Fruit fly (Drosophila melanogaster) whole organism, embryonic: ENCODE results near the gene Pdxk.

ENCODE experiments used
- CG10565 ChIP-seq: fragments of 200-800 bp; sonication (Bioruptor generic); optimal IDR thresholded peaks from 3 replicates; lab custom pipeline; 2016; ENCODE audit warnings: missing biosample characterization, mild to moderate bottlenecking, missing genetic modification characterization
- CG11695 ChIP-seq: fragments of 200-800 bp; sonication (Bioruptor generic); IDR thresholded peaks from 3 replicates; pipeline ENCODE4 v1.3.6; 2022; ENCODE audit warnings: missing biosample characterization, missing genetic modification characterization
- CG11696 ChIP-seq: fragments of 200-800 bp; sonication (Bioruptor generic); IDR thresholded peaks from 2 replicates; pipeline ENCODE4 v1.3.6; 2022; ENCODE audit warnings: missing biosample characterization, missing genetic modification characterization
- CG12299 ChIP-seq: fragments of 200-800 bp; sonication (Bioruptor generic); optimal IDR thresholded peaks from 2 replicates; lab custom pipeline; 2018; ENCODE audit warnings: missing biosample characterization, mild to moderate bottlenecking, missing genetic modification characterization
- CG14441 ChIP-seq: fragments of 200-800 bp; sonication (Bioruptor generic); IDR thresholded peaks from 2 replicates; pipeline ENCODE4 v1.3.6; 2022; ENCODE audit warnings: missing biosample characterization, missing genetic modification characterization
- CG14667 ChIP-seq: fragments of 200-800 bp; sonication (Bioruptor generic); IDR thresholded peaks from 2 replicates; pipeline ENCODE4 v1.3.6; 2022; ENCODE audit warnings: missing biosample characterization, missing genetic modification characterization
- CG15479 ChIP-seq: fragments of 200-800 bp; sonication (Bioruptor generic); optimal IDR thresholded peaks from 3 replicates; lab custom pipeline; 2019; ENCODE audit warnings: missing biosample characterization, mild to moderate bottlenecking, missing genetic modification characterization, moderate library complexity
- CG17385 ChIP-seq: fragments of 200-800 bp; sonication (Bioruptor generic); optimal IDR thresholded peaks from 3 replicates; lab custom pipeline; 2018; ENCODE audit warnings: missing biosample characterization, mild to moderate bottlenecking, missing genetic modification characterization
- CG1832 ChIP-seq: fragments of 200-800 bp; sonication (Bioruptor generic); optimal IDR thresholded peaks from 2 replicates; lab custom pipeline; 2017; ENCODE audit warnings: missing biosample characterization, mild to moderate bottlenecking, missing genetic modification characterization, inconsistent platforms
- CG18619 ChIP-seq: fragments of 200-800 bp; sonication (Bioruptor generic); optimal IDR thresholded peaks from 3 replicates; lab custom pipeline; 2017; ENCODE audit warnings: missing biosample characterization, mild to moderate bottlenecking, missing genetic modification characterization
- CG32767 ChIP-seq: fragments of 200-800 bp; sonication (Bioruptor generic); IDR thresholded peaks from 2 replicates; pipeline ENCODE4 v1.3.6; 2022; ENCODE audit warnings: missing biosample characterization, missing genetic modification characterization
- CG34224 ChIP-seq: fragments of 200-800 bp; sonication (Bioruptor generic); IDR thresholded peaks from 3 replicates; pipeline ENCODE4 v1.3.6; 2022; ENCODE audit warnings: missing biosample characterization, missing genetic modification characterization; ENCODE audit not compliant: partially characterized antibody
- CG34376 ChIP-seq: fragments of 200-800 bp; sonication (Bioruptor generic); optimal IDR thresholded peaks from 2 replicates; lab custom pipeline; 2018; ENCODE audit warnings: missing biosample characterization, mild to moderate bottlenecking, missing genetic modification characterization
- CG4707 ChIP-seq: fragments of 200-800 bp; sonication (Bioruptor generic); optimal IDR thresholded peaks from 2 replicates; lab custom pipeline; 2018; ENCODE audit warnings: missing biosample characterization, mild to moderate bottlenecking, missing genetic modification characterization, moderate library complexity
- Dll ChIP-seq: fragments of 200-800 bp; sonication (Bioruptor generic); IDR thresholded peaks from 4 replicates; pipeline ENCODE4 v1.3.6; 2022; ENCODE audit warnings: missing biosample characterization, missing genetic modification characterization; ENCODE audit not compliant: partially characterized antibody
- E2f1 ChIP-seq: fragments of 200-800 bp; sonication (Bioruptor generic); IDR thresholded peaks from 2 replicates; pipeline ENCODE4 v1.3.6; 2022; ENCODE audit warnings: missing biosample characterization, missing genetic modification characterization
- Eip74EF ChIP-seq, 2 experiments: fragments of 200-800 bp in 1 of 2; fragments of >200 bp in 1 of 2; sonication (Bioruptor generic) in 1 of 2; optimal IDR thresholded peaks; 2 replicates each; lab custom pipeline; 2017 to 2019; ENCODE audit warnings: missing biosample characterization in 2 of 2, missing genetic modification characterization in 2 of 2, mild to moderate bottlenecking in 1 of 2, moderate library complexity in 1 of 2
- Gsc ChIP-seq: fragments of 200-800 bp; sonication (Bioruptor generic); IDR thresholded peaks from 2 replicates; pipeline ENCODE4 v1.3.6; 2022; ENCODE audit warnings: missing biosample characterization, missing genetic modification characterization
- Hmr ChIP-seq: fragments of 200-800 bp; sonication (Bioruptor generic); optimal IDR thresholded peaks from 3 replicates; lab custom pipeline; 2017; ENCODE audit warnings: mild to moderate bottlenecking, missing biosample characterization, missing genetic modification reagents, missing genetic modification characterization
- MBD-R2 ChIP-seq: fragments of 200-800 bp; sonication (Bioruptor generic); IDR thresholded peaks from 2 replicates; pipeline ENCODE4 v1.3.6; 2022; ENCODE audit warnings: missing biosample characterization, missing genetic modification characterization
- Med ChIP-seq: fragments of 200-800 bp; sonication (Bioruptor generic); peaks from one replicate; lab custom pipeline; 2016; ENCODE audit warnings: missing biosample characterization, missing genetic modification characterization, mild to moderate bottlenecking, inconsistent platforms, moderate library complexity
- NfI ChIP-seq: fragments of 200-800 bp; sonication (Bioruptor generic); optimal IDR thresholded peaks from 3 replicates; lab custom pipeline; 2018; ENCODE audit warnings: missing biosample characterization, mild to moderate bottlenecking, missing genetic modification characterization, moderate library complexity
- Sox100B ChIP-seq: fragments of 200-800 bp; sonication (Bioruptor generic); optimal IDR thresholded peaks from 3 replicates; lab custom pipeline; 2018; ENCODE audit warnings: missing biosample characterization, mild to moderate bottlenecking, missing genetic modification characterization
- Taf1 ChIP-seq: fragments of 200-800 bp; sonication (Bioruptor generic); IDR thresholded peaks from 2 replicates; pipeline ENCODE4 v1.3.6; 2022; ENCODE audit warnings: missing biosample characterization, missing genetic modification characterization
- bsh ChIP-seq, 2 experiments: fragments of 200-800 bp; sonication (Bioruptor generic); optimal IDR thresholded peaks; 2 replicates each; lab custom pipeline; 2017 to 2018; ENCODE audit warnings: mild to moderate bottlenecking in 2 of 2, missing biosample characterization in 2 of 2, missing genetic modification characterization in 2 of 2, moderate library complexity in 1 of 2
- chinmo ChIP-seq: fragments of 200-800 bp; sonication (Bioruptor generic); IDR thresholded peaks from 4 replicates; pipeline ENCODE4 v1.3.6; 2022; ENCODE audit warnings: missing biosample characterization, missing genetic modification characterization; ENCODE audit not compliant: partially characterized antibody
- crp ChIP-seq, 2 experiments: fragments of 200-800 bp; sonication (Bioruptor generic); optimal IDR thresholded peaks; 2 replicates in 1 of 2; 3 replicates in 1 of 2; lab custom pipeline; 2017; ENCODE audit warnings: missing biosample characterization in 2 of 2, missing genetic modification characterization in 2 of 2, mild to moderate bottlenecking in 1 of 2, moderate library complexity in 1 of 2
- cwo ChIP-seq: fragments of 200-800 bp; sonication (Bioruptor generic); optimal IDR thresholded peaks from 3 replicates; lab custom pipeline; 2017; ENCODE audit warnings: missing biosample characterization, missing genetic modification characterization, mild to moderate bottlenecking, moderate library complexity, missing genetic modification reagents
- eve ChIP-seq, 2 experiments: fragments of >200 bp; optimal IDR thresholded peaks; 2 replicates each; lab custom pipeline; 2017; ENCODE audit warnings: missing biosample characterization in 2 of 2, missing genetic modification characterization in 2 of 2
- gem ChIP-seq: fragments of 200-800 bp; sonication (Bioruptor generic); optimal IDR thresholded peaks from 2 replicates; lab custom pipeline; 2019; ENCODE audit warnings: missing biosample characterization, mild to moderate bottlenecking, missing genetic modification characterization, moderate library complexity
- grn ChIP-seq: fragments of 200-800 bp; sonication (Bioruptor generic); optimal IDR thresholded peaks from 3 replicates; lab custom pipeline; 2017; ENCODE audit warnings: missing biosample characterization, missing genetic modification characterization
- ham ChIP-seq: fragments of 200-800 bp; sonication (Bioruptor generic); IDR thresholded peaks from 2 replicates; pipeline ENCODE4 v1.3.6; 2022; ENCODE audit warnings: missing biosample characterization, missing genetic modification characterization
- jing ChIP-seq: fragments of 200-800 bp; sonication (Bioruptor generic); optimal IDR thresholded peaks from 2 replicates; lab custom pipeline; 2018; ENCODE audit warnings: missing biosample characterization, mild to moderate bottlenecking, missing genetic modification characterization
- kay ChIP-seq: fragments of 200-800 bp; sonication (Bioruptor generic); optimal IDR thresholded peaks from 2 replicates; lab custom pipeline; 2016; ENCODE audit warnings: missing biosample characterization, missing genetic modification characterization
- kni ChIP-seq: fragments of 200-800 bp; sonication (Bioruptor generic); optimal IDR thresholded peaks from 3 replicates; lab custom pipeline; 2017; ENCODE audit warnings: mild to moderate bottlenecking, missing biosample characterization, missing genetic modification reagents, missing genetic modification characterization
- lola ChIP-seq, 3 experiments: fragments of >200 bp in 2 of 3; fragments of 200-800 bp in 1 of 3; sonication (Bioruptor generic) in 1 of 3; optimal IDR thresholded peaks; 2 replicates each; lab custom pipeline; 2017 to 2019; ENCODE audit warnings: missing biosample characterization in 3 of 3, missing genetic modification characterization in 3 of 3, mild to moderate bottlenecking in 1 of 3, moderate library complexity in 1 of 3
- otp ChIP-seq: fragments of 200-800 bp; sonication (Bioruptor generic); IDR thresholded peaks from 3 replicates; pipeline ENCODE4, ENCODE4 v1.3.6; 2022; ENCODE audit warnings: missing biosample characterization, missing genetic modification characterization
- pb ChIP-seq: fragments of 200-800 bp; sonication (Bioruptor generic); optimal IDR thresholded peaks from 3 replicates; lab custom pipeline; 2016; ENCODE audit warnings: missing biosample characterization, missing genetic modification characterization
- pros ChIP-seq: fragments of 200-800 bp; sonication (Bioruptor generic); optimal IDR thresholded peaks from 3 replicates; lab custom pipeline; 2019; ENCODE audit warnings: missing biosample characterization, mild to moderate bottlenecking, missing genetic modification characterization, moderate library complexity
- psq ChIP-seq: fragments of 200-800 bp; sonication (Bioruptor generic); optimal IDR thresholded peaks from 2 replicates; lab custom pipeline; 2017; ENCODE audit warnings: missing biosample characterization, missing genetic modification characterization
- seq ChIP-seq: fragments of 200-800 bp; sonication (Bioruptor generic); IDR thresholded peaks from 2 replicates; pipeline ENCODE4 v1.3.6; 2022; ENCODE audit warnings: missing biosample characterization, missing genetic modification characterization
- slbo ChIP-seq: fragments of 200-800 bp; sonication (Bioruptor generic); IDR thresholded peaks from 2 replicates; pipeline ENCODE4 v1.3.6; 2022; ENCODE audit warnings: missing biosample characterization, missing genetic modification characterization
- so ChIP-seq: fragments of 200-800 bp; sonication (Bioruptor generic); IDR thresholded peaks from 3 replicates; pipeline ENCODE4 v1.3.6; 2022; ENCODE audit warnings: missing biosample characterization, missing genetic modification characterization
- sug ChIP-seq: fragments of 200-800 bp; optimal IDR thresholded peaks from 2 replicates; lab custom pipeline; 2019; ENCODE audit warnings: missing biosample characterization, mild to moderate bottlenecking, missing genetic modification characterization, moderate library complexity
- tx ChIP-seq: fragments of 200-800 bp; sonication (Bioruptor generic); optimal IDR thresholded peaks from 2 replicates; lab custom pipeline; 2016; ENCODE audit warnings: missing biosample characterization, missing genetic modification characterization
- vvl ChIP-seq: fragments of 200-800 bp; sonication (Bioruptor generic); IDR thresholded peaks from 2 replicates; pipeline ENCODE4 v1.3.6; 2022; ENCODE audit warnings: missing biosample characterization, missing genetic modification characterization

Gene Pdxk

DNA sequence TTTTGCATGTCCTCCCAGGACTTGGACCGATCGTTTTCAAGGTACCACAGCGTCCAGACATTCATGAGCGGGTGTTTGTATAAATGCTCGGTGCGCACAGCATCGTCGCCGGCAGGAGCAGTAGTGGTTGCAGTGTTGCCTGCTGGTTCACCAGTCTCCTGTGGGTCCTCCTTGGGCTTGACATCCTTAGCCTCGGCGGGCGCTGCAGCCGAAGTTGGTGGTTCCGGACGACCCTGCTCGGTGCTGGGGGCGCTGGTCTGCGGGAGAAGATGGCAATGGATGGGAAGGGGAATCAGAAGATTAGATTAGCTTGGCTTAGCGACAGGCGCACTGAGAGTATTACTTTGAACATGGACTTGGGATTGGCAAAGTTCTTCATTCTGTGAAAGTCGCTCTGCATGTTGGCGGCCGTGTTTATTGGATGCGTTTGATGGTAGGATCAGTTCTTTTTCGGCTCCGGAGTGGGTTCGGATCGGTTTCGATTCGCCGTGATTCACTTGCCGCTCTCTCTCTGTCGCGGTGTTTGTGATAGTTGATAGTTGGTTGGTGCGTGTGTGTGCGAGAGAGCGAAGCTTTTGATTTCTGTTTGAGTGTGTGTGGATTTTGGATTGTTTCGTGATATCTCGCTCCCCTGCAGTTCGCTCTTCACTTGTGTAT, 40.7 kb downstream of the Pdxk start (continued):
- no peak for TF ChIP-seq ham
- no peak for TF ChIP-seq vvl (GFP tag; lab: Robert Waterston, UW)
- TF ChIP-seq CG14441 (GFP tag; lab: Robert Waterston, UW): no peak
- TF ChIP-seq kay (GFP tag; lab: Kevin White, UChicago): peak; percentile 26
- TF ChIP-seq Taf1 (GFP tag; lab: Robert Waterston, UW): no peak
- TF ChIP-seq Sox100B: no peak
- no peak for TF ChIP-seq slbo (GFP tag; lab: Robert Waterston, UW)
- TF ChIP-seq Med (GFP tag; lab: Kevin White, UChicago): peak; percentile 71
- no peak for TF ChIP-seq CG14667
- no peak for TF ChIP-seq sug (tag; lab: Kevin White, UChicago)
- no peak for TF ChIP-seq crp (GFP tag; optimal IDR thresholded peaks at IDR 0.05; lab: Kevin White, UChicago)
- TF ChIP-seq tx (GFP tag; lab: Kevin White, UChicago): no peak
- no peak for TF ChIP-seq CG11696 (GFP tag; lab: Robert Waterston, UW)
- TF ChIP-seq chinmo: peak; percentile 67; the same call in 2 of the 4 replicates
- no peak for TF ChIP-seq CG18619
- TF ChIP-seq gem (tag; lab: Kevin White, UChicago): no peak
- TF ChIP-seq CG1832: peak; percentile 3
- no peak for TF ChIP-seq CG34224 (GFP tag; lab: Robert Waterston, UW)
- TF ChIP-seq E2f1: no peak
- no peak for TF ChIP-seq otp

DNA sequence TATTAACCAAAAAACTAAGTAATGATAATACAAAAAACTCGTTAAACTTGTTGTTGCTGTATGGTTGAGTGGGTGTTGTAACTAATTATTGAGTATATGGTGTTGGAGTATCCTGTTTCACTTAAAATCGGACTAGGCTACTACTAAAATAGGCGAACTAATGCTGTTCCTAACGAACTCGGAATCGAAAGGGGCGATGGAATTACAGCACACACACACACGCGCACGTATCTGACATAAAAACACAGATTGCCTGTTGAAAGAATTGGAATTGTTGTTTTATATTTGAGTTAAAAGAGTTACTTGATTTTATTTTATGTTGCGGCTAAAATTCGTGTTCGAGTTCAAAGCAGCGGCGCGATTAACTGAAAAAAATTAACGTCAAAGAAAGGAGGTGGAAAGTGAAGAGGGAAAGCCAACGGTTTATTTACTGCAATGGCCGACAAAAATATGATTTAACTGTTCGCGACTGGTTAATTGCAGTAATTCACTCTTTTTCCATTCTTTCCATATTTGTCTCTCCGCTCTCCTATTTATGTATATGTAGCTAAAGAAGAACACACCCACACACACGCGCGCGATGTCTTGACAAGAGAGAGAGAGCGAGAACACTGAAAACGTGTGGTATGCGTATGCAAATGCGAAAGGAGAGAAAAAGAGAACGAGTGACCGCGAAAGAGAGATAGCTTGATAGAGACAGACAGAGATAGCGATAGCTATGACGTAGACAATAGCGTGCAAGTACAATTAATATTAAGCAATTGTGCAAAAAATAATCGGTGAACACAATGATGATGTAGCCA, 41.4 kb downstream of the Pdxk start:
- TF ChIP-seq CG4707 (GFP tag; lab: Kevin White, UChicago): no peak
- TF ChIP-seq Gsc (GFP tag; lab: Robert Waterston, UW): no peak
- no peak for TF ChIP-seq Eip74EF (GFP tag; optimal IDR thresholded peaks at IDR 0.05; lab: Kevin White, UChicago)
- peak; percentile 10 for TF ChIP-seq CG34376 (GFP tag; lab: Kevin White, UChicago)
- peak in 1 of 2 experiments; percentile 85 for TF ChIP-seq eve (GFP tag; optimal IDR thresholded peaks at IDR 0.05; lab: Kevin White, UChicago)
- peak; percentile 22; the same call in 1 of the 2 replicates for TF ChIP-seq CG32767
- TF ChIP-seq so (GFP tag; lab: Robert Waterston, UW): peak; percentile 42; the same call in 1 of the 3 replicates
- no peak for TF ChIP-seq CG10565 (GFP tag; lab: Kevin White, UChicago)
- TF ChIP-seq seq (GFP tag; lab: Robert Waterston, UW): peak; percentile 49; the same call in 1 of the 2 replicates
- no peak for TF ChIP-seq psq (GFP tag; lab: Kevin White, UChicago)
- peak; percentile 70 for TF ChIP-seq pros (GFP tag; lab: Kevin White, UChicago)
- TF ChIP-seq Hmr (GFP tag; lab: Kevin White, UChicago): no peak
- TF ChIP-seq pb: no peak
- TF ChIP-seq CG17385 (GFP tag; lab: Kevin White, UChicago): peak; percentile 11
- peak; percentile 76 for TF ChIP-seq sug (tag; lab: Kevin White, UChicago)
- TF ChIP-seq NfI: no peak
- TF ChIP-seq grn: no peak
- no peak for TF ChIP-seq CG12299 (tag; lab: Kevin White, UChicago)
- peak; percentile 13 for TF ChIP-seq cwo (GFP tag; lab: Kevin White, UChicago)
- TF ChIP-seq CG11695 (GFP tag; lab: Robert Waterston, UW): 0 out of 3 replicates have a peak, but pooled peaks have one; percentile 6
- peak; percentile 91 for TF ChIP-seq CG15479 (GFP tag; lab: Kevin White, UChicago)
- TF ChIP-seq bsh (GFP tag; optimal IDR thresholded peaks at IDR 0.05; lab: Kevin White, UChicago): peak in 1 of 2 experiments; percentile 12
- peak; percentile 39 for TF ChIP-seq kni (GFP tag; lab: Kevin White, UChicago)
- TF ChIP-seq MBD-R2 (GFP tag; lab: Robert Waterston, UW): peak; percentile 20; the same call in 1 of the 2 replicates
- no peak for TF ChIP-seq Dll (GFP tag; lab: Robert Waterston, UW)
- TF ChIP-seq CG34224 (GFP tag; lab: Robert Waterston, UW): peak; percentile 7; the same call in 1 of the 3 replicates
- peak; percentile 83; the same call in 3 of the 4 replicates for TF ChIP-seq chinmo
- peak in 1 of 3 experiments; percentile 73 for TF ChIP-seq lola (GFP tag; optimal IDR thresholded peaks at IDR 0.05; lab: Kevin White, UChicago)
- no peak for TF ChIP-seq jing (GFP tag; lab: Kevin White, UChicago)
